Fruit fly (Drosophila melanogaster): Measurements from ENCODE around the gene CG10357.
A peak's percentile ranks its signal among the peaks of the same experiment; 100 is the strongest.

The CG10357 gene

DNA sequence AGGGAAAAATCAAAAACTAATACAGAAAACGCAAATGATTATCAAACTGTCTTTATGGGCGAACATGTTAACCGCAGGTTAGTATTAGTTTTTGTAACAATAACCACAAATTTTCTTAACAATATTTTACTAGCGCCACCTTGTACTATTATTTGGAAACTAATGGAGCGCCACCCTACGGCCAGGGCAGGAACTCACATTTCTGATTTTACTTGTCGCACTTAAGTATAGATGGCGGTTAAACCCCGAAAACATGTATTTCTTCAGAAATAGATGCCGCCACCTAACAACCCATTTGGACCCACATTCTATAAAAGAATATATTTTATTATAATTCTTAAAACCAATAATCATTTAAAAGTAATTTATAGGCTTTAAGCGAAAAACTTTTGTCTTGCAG, 1.2 kb downstream of the CG10357 start (continued):
- TF ChIP-seq Sry-δ (GFP tag; optimal IDR thresholded peaks at IDR 0.05) (peak; percentile 49), CG14710 (tag; optimal IDR thresholded peaks at IDR 0.05) (no peak), Lpt (GFP tag; optimal IDR thresholded peaks at IDR 0.05) (no peak), CG15696 (tag; optimal IDR thresholded peaks at IDR 0.05) (peak; percentile 93), cwo (GFP tag; optimal IDR thresholded peaks at IDR 0.05) (no peak), CG17186 (GFP tag; optimal IDR thresholded peaks at IDR 0.05) (no peak), CG33213 (GFP tag; optimal IDR thresholded peaks at IDR 0.05) (peak; percentile 83), kay (GFP tag; optimal IDR thresholded peaks at IDR 0.05) (peak; percentile 39), Dll (GFP tag; IDR thresholded peaks at IDR 0.05; ENCODE audit: partially characterized antibody) (no peak), zf30C (GFP tag; optimal IDR thresholded peaks at IDR 0.05) (no peak), CG7372 (GFP tag; IDR thresholded peaks at IDR 0.05) (peak; percentile 67; the same call in 1 of the 2 replicates), tgo (GFP tag; IDR thresholded peaks at IDR 0.05) (peak; percentile 70), CG7987 (GFP tag; optimal IDR thresholded peaks at IDR 0.05) (peak; percentile 87), NC2β (GFP tag; optimal IDR thresholded peaks at IDR 0.05) (peak; percentile 84), Blimp-1 (GFP tag; optimal IDR thresholded peaks at IDR 0.05) (peak; percentile 74), CG42726 (GFP tag; IDR thresholded peaks at IDR 0.05; ENCODE audit: partially characterized antibody) (peak; percentile 88), Dek (tag; optimal IDR thresholded peaks at IDR 0.05) (peak; percentile 71), CG11398 (GFP tag; optimal IDR thresholded peaks at IDR 0.05) (peak; percentile 45), CG16779 (GFP tag; IDR thresholded peaks at IDR 0.05) (peak; percentile 45; the same call in 1 of the 2 replicates), Dip2 (GFP tag; IDR thresholded peaks at IDR 0.05) (peak; percentile 100), CG10979 (tag; optimal IDR thresholded peaks at IDR 0.05) (peak; percentile 72), CG11093 (GFP tag; IDR thresholded peaks at IDR 0.05) (peak; percentile 46; the same call in 1 of the 3 replicates), CG9797 (GFP tag; optimal IDR thresholded peaks at IDR 0.05) (no peak), prd (optimal IDR thresholded peaks at IDR 0.05) (no peak), prd (GFP tag; IDR thresholded peaks at IDR 0.05) (peak; percentile 86), CG10543 (GFP tag; optimal IDR thresholded peaks at IDR 0.05) (peak; percentile 57), ara (GFP tag; IDR thresholded peaks at IDR 0.05) (peak; percentile 52), sima (GFP tag; optimal IDR thresholded peaks at IDR 0.05) (peak; percentile 34), CG31441 (GFP tag; IDR thresholded peaks at IDR 0.05) (peak; percentile 54; the same call in 1 of the 2 replicates)

dm6 chr3L:3617252-3617651, 2.1 kb downstream of the CG10357 start:
- TF ChIP-seq B-H1 (GFP tag; IDR thresholded peaks at IDR 0.05): peak; percentile 52; the same call in 2 of the 3 replicates
- peak; percentile 59 for TF ChIP-seq Drgx (GFP tag; IDR thresholded peaks at IDR 0.05)
- no peak for TF ChIP-seq jigr1 (GFP tag; IDR thresholded peaks at IDR 0.05)
- no peak for TF ChIP-seq sima (GFP tag; optimal IDR thresholded peaks at IDR 0.05)
- TF ChIP-seq ERR (GFP tag; optimal IDR thresholded peaks at IDR 0.05): peak; percentile 29
- peak; percentile 88 for TF ChIP-seq sens-2 (GFP tag; IDR thresholded peaks at IDR 0.05)
- TF ChIP-seq sim (GFP tag; IDR thresholded peaks at IDR 0.05): peak; percentile 74
- TF ChIP-seq CG10462 (GFP tag; optimal IDR thresholded peaks at IDR 0.05): peak; percentile 74
- TF ChIP-seq CG2678 (tag; optimal IDR thresholded peaks at IDR 0.05): peak; percentile 71
- TF ChIP-seq HLH54F (GFP tag; optimal IDR thresholded peaks at IDR 0.05): peak; percentile 57
- TF ChIP-seq CG6854 (GFP tag; optimal IDR thresholded peaks at IDR 0.05): no peak
- peak; percentile 29; the same call in 1 of the 3 replicates for TF ChIP-seq CG2889 (GFP tag; IDR thresholded peaks at IDR 0.05)
- TF ChIP-seq Hr39 (optimal IDR thresholded peaks at IDR 0.05): no peak
- TF ChIP-seq CG34224 (GFP tag; IDR thresholded peaks at IDR 0.05; ENCODE audit: partially characterized antibody): no peak
- TF ChIP-seq caup (GFP tag; optimal IDR thresholded peaks at IDR 0.05; ENCODE audit: severe bottlenecking): peak; percentile 10
- TF ChIP-seq fd96Cb (tag; optimal IDR thresholded peaks at IDR 0.05): peak; percentile 78
- peak; percentile 50 for TF ChIP-seq CG11696 (GFP tag; IDR thresholded peaks at IDR 0.05)
- peak; percentile 30 for TF ChIP-seq CG4282 (GFP tag; optimal IDR thresholded peaks at IDR 0.05)
- peak; percentile 87 for TF ChIP-seq CG14710 (tag; optimal IDR thresholded peaks at IDR 0.05)
- peak; percentile 82 for TF ChIP-seq croc (GFP tag; conservative IDR thresholded peaks at IDR 0.05)
- TF ChIP-seq ase (GFP tag; IDR thresholded peaks at IDR 0.05): peak; percentile 63; the same call in 2 of the 3 replicates
- peak; percentile 61 for TF ChIP-seq trh (GFP tag; optimal IDR thresholded peaks at IDR 0.05)
- TF ChIP-seq CG3847 (GFP tag; IDR thresholded peaks at IDR 0.05): peak; percentile 31; the same call in 1 of the 2 replicates
- TF ChIP-seq CG5180 (GFP tag; optimal IDR thresholded peaks at IDR 0.05): no peak
- peak; percentile 92 for TF ChIP-seq CG17328 (GFP tag; IDR thresholded peaks at IDR 0.05)

All from whole organism, embryonic.